Fruit fly (Drosophila melanogaster) whole organism, embryonic: ENCODE results near the gene CG14036.

Experiments
- B-H2 ChIP-seq: fragments of 200-800 bp; sonication (Bioruptor generic); optimal IDR thresholded peaks from 2 replicates; lab custom pipeline; 2018; ENCODE audit warnings: missing biosample characterization, mild to moderate bottlenecking, missing genetic modification characterization
- CG1024 ChIP-seq: fragments of 200-800 bp; sonication (Bioruptor generic); IDR thresholded peaks from 2 replicates; pipeline ENCODE4 v1.3.6; 2022; ENCODE audit warnings: missing biosample characterization, missing genetic modification characterization
- CG10267 ChIP-seq: fragments of 200-800 bp; sonication (Bioruptor generic); optimal IDR thresholded peaks from 2 replicates; lab custom pipeline; 2018; ENCODE audit warnings: missing biosample characterization, mild to moderate bottlenecking, missing genetic modification characterization, moderate library complexity
- CG10565 ChIP-seq: fragments of 200-800 bp; sonication (Bioruptor generic); optimal IDR thresholded peaks from 3 replicates; lab custom pipeline; 2016; ENCODE audit warnings: missing biosample characterization, mild to moderate bottlenecking, missing genetic modification characterization
- CG11723 ChIP-seq: fragments of 200-800 bp; sonication (Bioruptor generic); optimal IDR thresholded peaks from 2 replicates; lab custom pipeline; 2017; ENCODE audit warnings: missing biosample characterization, mild to moderate bottlenecking, missing genetic modification characterization
- CG12104 ChIP-seq: fragments of 200-800 bp; sonication (Bioruptor generic); optimal IDR thresholded peaks from 3 replicates; lab custom pipeline; 2016; ENCODE audit warnings: missing biosample characterization, missing genetic modification characterization
- CG12391 ChIP-seq: fragments of 200-800 bp; sonication (Bioruptor generic); optimal IDR thresholded peaks from 3 replicates; lab custom pipeline; 2018; ENCODE audit warnings: missing biosample characterization, mild to moderate bottlenecking, missing genetic modification characterization, moderate library complexity
- CG14965 ChIP-seq: fragments of 200-800 bp; sonication (Bioruptor generic); optimal IDR thresholded peaks from 2 replicates; lab custom pipeline; 2016; ENCODE audit warnings: missing biosample characterization, missing genetic modification characterization, borderline replicate concordance
- CG16779 ChIP-seq: fragments of 200-800 bp; sonication (Bioruptor generic); IDR thresholded peaks from 2 replicates; pipeline ENCODE4 v1.3.6; 2022; ENCODE audit warnings: missing biosample characterization, missing genetic modification characterization
- CG16813 ChIP-seq: fragments of 200-800 bp; sonication (Bioruptor generic); IDR thresholded peaks from 3 replicates; pipeline ENCODE4 v1.3.6; 2022; ENCODE audit warnings: missing biosample characterization, missing genetic modification characterization; ENCODE audit not compliant: partially characterized antibody
- CG17802 ChIP-seq: fragments of 200-800 bp; sonication (Bioruptor generic); optimal IDR thresholded peaks from 2 replicates; lab custom pipeline; 2018; ENCODE audit warnings: missing biosample characterization, mild to moderate bottlenecking, missing genetic modification characterization, moderate library complexity
- CG18599 ChIP-seq: fragments of 200-800 bp; sonication (Bioruptor generic); optimal IDR thresholded peaks from 3 replicates; lab custom pipeline; 2017; ENCODE audit warnings: missing biosample characterization, missing genetic modification characterization, mild to moderate bottlenecking, moderate library complexity, missing genetic modification reagents
- CG2199 ChIP-seq: fragments of 200-800 bp; sonication (Bioruptor generic); IDR thresholded peaks from 3 replicates; pipeline ENCODE4 v1.3.6; 2022; ENCODE audit warnings: missing biosample characterization, missing genetic modification characterization
- CG2678 ChIP-seq: fragments of 200-800 bp; sonication (Bioruptor generic); optimal IDR thresholded peaks from 3 replicates; lab custom pipeline; 2019; ENCODE audit warnings: missing biosample characterization, mild to moderate bottlenecking, missing genetic modification characterization, moderate library complexity
- CG4282 ChIP-seq: fragments of 200-800 bp; sonication (Bioruptor generic); optimal IDR thresholded peaks from 2 replicates; lab custom pipeline; 2016; ENCODE audit warnings: missing biosample characterization, missing genetic modification characterization
- CG4707 ChIP-seq: fragments of 200-800 bp; sonication (Bioruptor generic); optimal IDR thresholded peaks from 2 replicates; lab custom pipeline; 2018; ENCODE audit warnings: missing biosample characterization, mild to moderate bottlenecking, missing genetic modification characterization, moderate library complexity
- CG6683 ChIP-seq: fragments of 200-800 bp; sonication (Bioruptor generic); optimal IDR thresholded peaks from 2 replicates; lab custom pipeline; 2017; ENCODE audit warnings: missing biosample characterization, mild to moderate bottlenecking, missing genetic modification characterization, missing genetic modification reagents
- CG9727 ChIP-seq: fragments of 200-800 bp; sonication (Bioruptor generic); optimal IDR thresholded peaks from 3 replicates; lab custom pipeline; 2017; ENCODE audit warnings: missing biosample characterization, mild to moderate bottlenecking, missing genetic modification characterization
- CTCF ChIP-seq: fragments of 200-800 bp; sonication (Bioruptor generic); optimal IDR thresholded peaks from 2 replicates; lab custom pipeline; 2017; ENCODE audit warnings: missing biosample characterization, mild to moderate bottlenecking, missing genetic modification characterization, moderate library complexity
- D19B ChIP-seq: fragments of 200-800 bp; sonication (Bioruptor generic); optimal IDR thresholded peaks from 2 replicates; lab custom pipeline; 2017; ENCODE audit warnings: missing biosample characterization, mild to moderate bottlenecking, missing genetic modification characterization
- Dip3 ChIP-seq: fragments of 200-800 bp; sonication (Bioruptor generic); optimal IDR thresholded peaks from 3 replicates; lab custom pipeline; 2016; ENCODE audit warnings: missing biosample characterization, missing genetic modification characterization
- Fer3 ChIP-seq: fragments of 200-800 bp; sonication (Bioruptor generic); optimal IDR thresholded peaks from 2 replicates; lab custom pipeline; 2018; ENCODE audit warnings: missing biosample characterization, mild to moderate bottlenecking, missing genetic modification characterization, moderate library complexity
- HmgD ChIP-seq: fragments of 200-800 bp; sonication (Bioruptor generic); optimal IDR thresholded peaks from 3 replicates; lab custom pipeline; 2016; ENCODE audit warnings: missing biosample characterization, missing genetic modification characterization
- Kr ChIP-seq: fragments of 200-800 bp; sonication (Bioruptor generic); optimal IDR thresholded peaks from 2 replicates; lab custom pipeline; 2017; ENCODE audit warnings: missing biosample characterization, mild to moderate bottlenecking, missing genetic modification characterization
- MESR4 ChIP-seq: fragments of 200-800 bp; sonication (Bioruptor generic); optimal IDR thresholded peaks from 2 replicates; lab custom pipeline; 2018; ENCODE audit warnings: missing biosample characterization, mild to moderate bottlenecking, missing genetic modification characterization, moderate library complexity
- Mrtf ChIP-seq: fragments of 200-800 bp; sonication (Bioruptor generic); IDR thresholded peaks from 3 replicates; pipeline ENCODE4 v1.3.6; 2022; ENCODE audit warnings: missing biosample characterization, missing genetic modification characterization
- Oaz ChIP-seq: fragments of 200-800 bp; sonication (Bioruptor generic); IDR thresholded peaks from 2 replicates; pipeline ENCODE4 v1.3.6; 2022; ENCODE audit warnings: missing biosample characterization, missing genetic modification characterization
- Rfx ChIP-seq: fragments of 200-800 bp; sonication (Bioruptor generic); IDR thresholded peaks from 2 replicates; pipeline ENCODE4 v1.3.6; 2022; ENCODE audit warnings: missing biosample characterization, missing genetic modification characterization
- Rx ChIP-seq: fragments of 200-800 bp; sonication (Bioruptor generic); IDR thresholded peaks from 2 replicates; pipeline ENCODE4 v1.3.6; 2022; ENCODE audit warnings: missing biosample characterization, missing genetic modification characterization
- Spps ChIP-seq: fragments of 200-800 bp; sonication (Bioruptor generic); optimal IDR thresholded peaks from 2 replicates; lab custom pipeline; 2018; ENCODE audit warnings: missing biosample characterization, mild to moderate bottlenecking, missing genetic modification characterization
- TFAM ChIP-seq: fragments of 200-800 bp; sonication (Bioruptor generic); optimal IDR thresholded peaks from 2 replicates; lab custom pipeline; 2017; ENCODE audit warnings: missing biosample characterization, missing genetic modification characterization, inconsistent platforms
- Xrp1 ChIP-seq: fragments of 200-800 bp; sonication (Bioruptor generic); IDR thresholded peaks from 2 replicates; pipeline ENCODE4 v1.3.6; 2022; ENCODE audit warnings: missing biosample characterization, missing genetic modification characterization
- az2 ChIP-seq: fragments of 200-800 bp; sonication (Bioruptor generic); optimal IDR thresholded peaks from 3 replicates; lab custom pipeline; 2016; ENCODE audit warnings: missing biosample characterization, missing genetic modification characterization
- chif ChIP-seq, 2 experiments: fragments of 200-800 bp; sonication (Bioruptor generic); optimal IDR thresholded peaks; 3 replicates each; lab custom pipeline; 2016; ENCODE audit warnings: missing biosample characterization in 2 of 2, missing genetic modification characterization in 2 of 2
- fru ChIP-seq: fragments of >200 bp; optimal IDR thresholded peaks from 2 replicates; lab custom pipeline; 2017
- gsb ChIP-seq: fragments of 200-800 bp; sonication (Bioruptor generic); IDR thresholded peaks from 2 replicates; pipeline ENCODE4 v1.3.6; 2022; ENCODE audit warnings: missing biosample characterization, missing genetic modification characterization
- h ChIP-seq: fragments of >200 bp; optimal IDR thresholded peaks from 2 replicates; lab custom pipeline; 2017
- ind ChIP-seq: fragments of 200-800 bp; sonication (Bioruptor generic); optimal IDR thresholded peaks from 3 replicates; lab custom pipeline; 2016; ENCODE audit warnings: missing biosample characterization, missing genetic modification characterization
- inv ChIP-seq: fragments of 200-800 bp; sonication (Bioruptor generic); IDR thresholded peaks from 2 replicates; pipeline ENCODE4 v1.3.6; 2022; ENCODE audit warnings: missing biosample characterization, missing genetic modification characterization; ENCODE audit not compliant: partially characterized antibody
- lbe ChIP-seq: fragments of 200-800 bp; sonication (Bioruptor generic); optimal IDR thresholded peaks from 2 replicates; lab custom pipeline; 2016; ENCODE audit warnings: missing biosample characterization, mild to moderate bottlenecking, missing genetic modification characterization
- nau ChIP-seq: fragments of 200-800 bp; sonication (Bioruptor generic); optimal IDR thresholded peaks from 3 replicates; lab custom pipeline; 2017; ENCODE audit warnings: missing biosample characterization, mild to moderate bottlenecking, missing genetic modification characterization, missing genetic modification reagents
- onecut ChIP-seq: fragments of 200-800 bp; sonication (Bioruptor generic); IDR thresholded peaks from 2 replicates; pipeline ENCODE4 v1.3.6; 2022; ENCODE audit warnings: missing biosample characterization, missing genetic modification characterization
- pan ChIP-seq, 4 experiments: fragments of >200 bp in 3 of 4; fragments of 200-800 bp in 1 of 4; sonication (Bioruptor generic) in 1 of 4; optimal IDR thresholded peaks in 3 of 4; IDR thresholded peaks in 1 of 4; 2 replicates each; pipeline versions ENCODE4 v1.3.6 to Lab custom; 2017 to 2022; ENCODE audit warnings: missing biosample characterization in 2 of 4, missing genetic modification characterization in 2 of 4, mixed read lengths in 1 of 4
- phol ChIP-seq: fragments of 200-800 bp; sonication (Bioruptor generic); optimal IDR thresholded peaks from 3 replicates; lab custom pipeline; 2018; ENCODE audit warnings: missing biosample characterization, mild to moderate bottlenecking, missing genetic modification characterization, moderate library complexity
- pum ChIP-seq: fragments of 200-800 bp; sonication (Bioruptor generic); optimal IDR thresholded peaks from 2 replicates; lab custom pipeline; 2016; ENCODE audit warnings: missing biosample characterization, missing genetic modification characterization
- stc ChIP-seq: fragments of 200-800 bp; sonication (Bioruptor generic); IDR thresholded peaks from 2 replicates; pipeline ENCODE4 v1.3.6; 2022; ENCODE audit warnings: missing biosample characterization, missing genetic modification characterization
- tgo ChIP-seq: fragments of 200-800 bp; sonication (Bioruptor generic); IDR thresholded peaks from 3 replicates; pipeline ENCODE4 v1.3.6; 2022; ENCODE audit warnings: missing biosample characterization, missing genetic modification characterization
- ttk ChIP-seq: fragments of 200-800 bp; sonication (Bioruptor generic); IDR thresholded peaks from 2 replicates; pipeline ENCODE4 v2.1.2; 2022; ENCODE audit warnings: missing biosample characterization, missing genetic modification characterization
- twi ChIP-seq: fragments of 200-800 bp; optimal IDR thresholded peaks from 2 replicates; lab custom pipeline; 2019; ENCODE audit warnings: missing biosample characterization, mild to moderate bottlenecking, missing genetic modification characterization, moderate library complexity
- z ChIP-seq: fragments of 200-800 bp; sonication (Bioruptor generic); IDR thresholded peaks from 3 replicates; pipeline ENCODE4 v1.3.6; 2022; ENCODE audit warnings: missing biosample characterization, missing genetic modification characterization

Gene CG14036

DNA sequence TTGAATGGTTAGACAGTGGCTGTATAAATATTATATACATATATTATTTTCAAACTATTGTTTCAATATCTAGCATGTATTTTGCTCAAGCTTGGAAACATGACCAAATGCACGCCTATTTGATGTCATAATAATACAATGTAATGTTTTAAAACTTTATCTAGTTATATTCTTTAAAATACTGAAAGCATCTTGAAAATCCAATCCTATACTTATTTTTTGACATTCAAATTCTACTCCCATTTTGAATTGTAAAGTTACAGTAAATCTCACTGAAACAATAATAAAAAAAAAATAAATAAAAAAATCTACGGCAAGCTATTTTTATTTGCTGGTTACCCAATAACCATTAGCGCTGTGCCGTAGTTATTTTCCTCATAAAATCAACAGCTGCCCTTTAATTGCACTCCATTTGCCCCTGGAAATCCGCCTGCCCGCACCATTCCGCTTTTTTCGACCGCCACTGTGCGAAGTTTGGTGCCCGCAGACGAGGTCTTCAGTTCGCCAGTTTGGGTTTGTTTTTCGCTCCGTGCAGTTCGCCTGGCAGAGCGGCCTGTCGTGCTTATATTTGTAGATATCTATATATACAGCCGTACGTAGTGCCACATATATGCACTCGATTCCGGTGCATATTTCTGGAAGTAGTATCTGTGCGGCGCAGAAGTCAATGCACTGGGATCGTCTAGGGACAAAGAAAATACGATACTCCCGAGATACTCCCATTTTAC, 9.8 kb downstream of the CG14036 start (continued):
- TF ChIP-seq lbe (no peak), MESR4 (peak; percentile 7), twi (no peak), HmgD (GFP tag; lab: Kevin White, UChicago) (no peak), tgo (GFP tag; lab: Robert Waterston, UW) (peak; percentile 44; the same call in 1 of the 3 replicates), CG16813 (no peak), CG16779 (peak; percentile 62), CG10267 (tag; lab: Kevin White, UChicago) (peak; percentile 53), phol (tag; lab: Kevin White, UChicago) (peak; percentile 65), Xrp1 (peak; percentile 61), B-H2 (GFP tag; lab: Kevin White, UChicago) (no peak), CG18599 (GFP tag; lab: Kevin White, UChicago) (peak; percentile 33), ttk (GFP tag; lab: Robert Waterston, UW) (peak; percentile 39; the same call in 1 of the 2 replicates), fru (lab: Kevin White, UChicago) (no peak), TFAM (GFP tag; lab: Kevin White, UChicago) (no peak), CG4707 (GFP tag; lab: Kevin White, UChicago) (no peak), chif (GFP tag; optimal IDR thresholded peaks at IDR 0.05; lab: Kevin White, UChicago) (peak in 1 of 2 experiments; percentile 51), CG10565 (GFP tag; lab: Kevin White, UChicago) (no peak), z (GFP tag; lab: Robert Waterston, UW) (no peak), Fer3 (tag; lab: Kevin White, UChicago) (peak; percentile 21), gsb (GFP tag; lab: Robert Waterston, UW) (no peak), nau (peak; percentile 16), CG9727 (GFP tag; lab: Kevin White, UChicago) (peak; percentile 60), D19B (peak; percentile 25), Oaz (GFP tag; lab: Robert Waterston, UW) (no peak), CTCF (GFP tag; lab: Kevin White, UChicago) (peak; percentile 18), h (lab: Kevin White, UChicago) (no peak), CG2199 (GFP tag; lab: Robert Waterston, UW) (peak; percentile 74), stc (GFP tag; lab: Robert Waterston, UW) (peak; percentile 41; the same call in 1 of the 2 replicates), pan (optimal IDR thresholded peaks at IDR 0.05; lab: Kevin White, UChicago) (no peak), pan (GFP tag; optimal IDR thresholded peaks at IDR 0.05 in 1 of 2, IDR thresholded peaks at IDR 0.05 in 1 of 2) (peak in 1 of 2 experiments; percentile 47), Rx (GFP tag; lab: Robert Waterston, UW) (peak; percentile 24; the same call in 1 of the 2 replicates), Mrtf (no peak), CG1024 (GFP tag; lab: Robert Waterston, UW) (peak; percentile 45; the same call in 1 of the 2 replicates), onecut (GFP tag; lab: Robert Waterston, UW) (peak; percentile 33), Dip3 (GFP tag; lab: Kevin White, UChicago) (no peak), CG12104 (GFP tag; lab: Kevin White, UChicago) (peak; percentile 41), CG17802 (no peak), az2 (GFP tag; lab: Kevin White, UChicago) (peak; percentile 48), CG2678 (tag; lab: Kevin White, UChicago) (peak; percentile 76), pum (GFP tag; lab: Kevin White, UChicago) (peak; percentile 42), Kr (GFP tag; lab: Kevin White, UChicago) (no peak), ind (peak; percentile 54), Rfx (GFP tag; lab: Robert Waterston, UW) (peak; percentile 63), CG4282 (GFP tag; lab: Kevin White, UChicago) (no peak), Spps (tag; lab: Kevin White, UChicago) (no peak), CG14965 (no peak), CG11723 (GFP tag; lab: Kevin White, UChicago) (peak; percentile 6), CG6683 (GFP tag; lab: Kevin White, UChicago) (no peak), inv (GFP tag; lab: Robert Waterston, UW) (no peak), CG12391 (peak; percentile 61)
